Fruit fly (Drosophila melanogaster) whole organism, wandering third instar larva: ENCODE results near the gene CG43083.
A peak's percentile ranks its signal among the peaks of the same experiment; 100 is the strongest.

Experiments used
- Abd-B ChIP-seq: fragments of >200 bp; optimal IDR thresholded peaks from 2 replicates; lab custom pipeline; 2017; ENCODE audit warnings: missing biosample characterization, missing genetic modification characterization
- CG32264 ChIP-seq: fragments of 200-800 bp; sonication (Bioruptor generic); optimal IDR thresholded peaks from 2 replicates; lab custom pipeline; 2016; ENCODE audit warnings: missing biosample characterization, missing genetic modification characterization
- CG9705 ChIP-seq: fragments of 200-800 bp; sonication (Bioruptor generic); optimal IDR thresholded peaks from 2 replicates; lab custom pipeline; 2018; ENCODE audit warnings: missing biosample characterization, mild to moderate bottlenecking, missing genetic modification characterization
- CrebA ChIP-seq: fragments of 200-800 bp; sonication (Bioruptor generic); optimal IDR thresholded peaks from 2 replicates; lab custom pipeline; 2016; ENCODE audit warnings: missing biosample characterization, mild to moderate bottlenecking, missing genetic modification characterization, borderline replicate concordance
- Dfd ChIP-seq: fragments of >200 bp; optimal IDR thresholded peaks from 2 replicates; lab custom pipeline; 2017; ENCODE audit warnings: missing biosample characterization, missing genetic modification characterization
- Dif ChIP-seq: fragments of 200-275, 200-300 bp; sonication (Bioruptor generic); optimal IDR thresholded peaks from 2 replicates; lab custom pipeline; 2018; ENCODE audit warnings: missing biosample characterization, missing genetic modification characterization; ENCODE audit not compliant: partially characterized antibody
- GATAd ChIP-seq: sonication (Bioruptor generic); optimal IDR thresholded peaks from 2 replicates; lab custom pipeline; 2016; ENCODE audit warnings: missing biosample characterization, missing genetic modification characterization
- HLH106 ChIP-seq: fragments of 200-800 bp; optimal IDR thresholded peaks from 3 replicates; lab custom pipeline; 2019; ENCODE audit warnings: missing biosample characterization, mild to moderate bottlenecking, missing genetic modification characterization, moderate library complexity
- Hnf4 ChIP-seq: fragments of 200-800 bp; sonication (Bioruptor generic); optimal IDR thresholded peaks from 2 replicates; lab custom pipeline; 2016; ENCODE audit warnings: missing biosample characterization, mild to moderate bottlenecking, missing genetic modification characterization
- Hr78 ChIP-seq: fragments of >200 bp; optimal IDR thresholded peaks from 2 replicates; lab custom pipeline; 2017; ENCODE audit warnings: missing biosample characterization, missing genetic modification characterization
- Hr83 ChIP-seq: fragments of 200-300 bp; sonication (Bioruptor generic); optimal IDR thresholded peaks from 2 replicates; lab custom pipeline; 2016; ENCODE audit warnings: missing biosample characterization, mild to moderate bottlenecking, missing genetic modification characterization, moderate library complexity; ENCODE audit not compliant: poor library complexity, severe bottlenecking
- Jra ChIP-seq: sonication (Bioruptor generic); optimal IDR thresholded peaks from 2 replicates; lab custom pipeline; 2016; ENCODE audit warnings: missing biosample characterization, missing genetic modification characterization
- Mio ChIP-seq: sonication (Bioruptor generic); optimal IDR thresholded peaks from 2 replicates; lab custom pipeline; 2016; ENCODE audit warnings: missing biosample characterization, missing genetic modification characterization
- Myc ChIP-seq: fragments of >200 bp; optimal IDR thresholded peaks from 2 replicates; lab custom pipeline; 2017
- N ChIP-seq: fragments of >200 bp; optimal IDR thresholded peaks from 2 replicates; lab custom pipeline; 2018; ENCODE audit warnings: missing biosample characterization, missing external identifiers, missing genetic modification characterization
- OdsH ChIP-seq: fragments of 200-800 bp; sonication (Bioruptor generic); optimal IDR thresholded peaks from 2 replicates; lab custom pipeline; 2016; ENCODE audit warnings: missing biosample characterization, mild to moderate bottlenecking, missing genetic modification characterization
- Rel ChIP-seq, 2 experiments: fragments of 200-800 bp; sonication (Bioruptor generic) in 1 of 2; optimal IDR thresholded peaks; 2 replicates in 1 of 2; 3 replicates in 1 of 2; lab custom pipeline; 2016 to 2019; ENCODE audit warnings: mild to moderate bottlenecking in 2 of 2, missing biosample characterization in 2 of 2, missing genetic modification characterization in 2 of 2, moderate library complexity in 1 of 2
- Sp1 ChIP-seq: fragments of 200-800 bp; sonication (Bioruptor generic); optimal IDR thresholded peaks from 3 replicates; lab custom pipeline; 2019; ENCODE audit warnings: missing biosample characterization, mild to moderate bottlenecking, missing genetic modification characterization, moderate library complexity
- Vsx2 ChIP-seq: fragments of 200-300, 225-300 bp; sonication (Bioruptor generic); optimal IDR thresholded peaks from 2 replicates; lab custom pipeline; 2018; ENCODE audit warnings: missing biosample characterization, missing genetic modification characterization; ENCODE audit not compliant: partially characterized antibody
- br ChIP-seq: fragments of 200-800 bp; sonication (Bioruptor generic); optimal IDR thresholded peaks from 2 replicates; lab custom pipeline; 2016; ENCODE audit warnings: missing biosample characterization, missing genetic modification characterization
- brk ChIP-seq: fragments of 200-800 bp; sonication (Bioruptor generic); optimal IDR thresholded peaks from 2 replicates; lab custom pipeline; 2016; ENCODE audit warnings: missing biosample characterization, mild to moderate bottlenecking, missing genetic modification characterization
- dl ChIP-seq, 2 experiments: fragments of 175-275, 200-275 bp in 1 of 2; fragments of 200-275 bp in 1 of 2; sonication (Bioruptor generic); optimal IDR thresholded peaks; lab custom pipeline; 2018; ENCODE audit warnings: mild to moderate bottlenecking in 2 of 2, missing biosample characterization in 2 of 2, missing genetic modification characterization in 2 of 2, moderate library complexity in 2 of 2; ENCODE audit not compliant: partially characterized antibody in 2 of 2, insufficient read depth in 1 of 2
- dmrt93B ChIP-seq: fragments of 200-800 bp; sonication (Bioruptor generic); optimal IDR thresholded peaks from 2 replicates; lab custom pipeline; 2018; ENCODE audit warnings: missing biosample characterization, mild to moderate bottlenecking, missing genetic modification characterization
- dsf ChIP-seq: sonication (Bioruptor generic); optimal IDR thresholded peaks from 2 replicates; lab custom pipeline; 2016; ENCODE audit warnings: missing biosample characterization, missing genetic modification characterization, borderline replicate concordance
- ey ChIP-seq: fragments of 200-800 bp; sonication (Bioruptor generic); optimal IDR thresholded peaks from 2 replicates; lab custom pipeline; 2016; ENCODE audit warnings: missing biosample characterization, missing genetic modification characterization
- foxo ChIP-seq, 2 experiments: fragments of 200-800 bp; sonication (Bioruptor generic); optimal IDR thresholded peaks; 2 replicates in 1 of 2; 3 replicates in 1 of 2; lab custom pipeline; 2016 to 2017; ENCODE audit warnings: missing biosample characterization in 2 of 2, missing genetic modification characterization in 2 of 2
- fru ChIP-seq: fragments of 200-800 bp; sonication (Bioruptor generic); optimal IDR thresholded peaks from 3 replicates; lab custom pipeline; 2016; ENCODE audit warnings: missing biosample characterization, mild to moderate bottlenecking, missing genetic modification characterization
- h ChIP-seq: fragments of 200-800 bp; sonication (Bioruptor generic); optimal IDR thresholded peaks from 3 replicates; lab custom pipeline; 2016; ENCODE audit warnings: missing biosample characterization, mild to moderate bottlenecking, missing genetic modification characterization
- jim ChIP-seq: fragments of 175-275, 200-325 bp; sonication (Bioruptor generic); optimal IDR thresholded peaks from 2 replicates; lab custom pipeline; 2016; ENCODE audit warnings: missing biosample characterization, mild to moderate bottlenecking, missing genetic modification characterization
- lola ChIP-seq: fragments of >200 bp; optimal IDR thresholded peaks from 2 replicates; lab custom pipeline; 2017; ENCODE audit warnings: missing biosample characterization, missing genetic modification characterization
- pan ChIP-seq: fragments of >200 bp; optimal IDR thresholded peaks from 2 replicates; lab custom pipeline; 2017
- psq ChIP-seq: fragments of 200-800 bp; sonication (Bioruptor generic); optimal IDR thresholded peaks from 3 replicates; lab custom pipeline; 2017; ENCODE audit warnings: missing biosample characterization, mild to moderate bottlenecking, missing genetic modification characterization, moderate library complexity
- rgr ChIP-seq: fragments of 200-800 bp; sonication (Bioruptor generic); optimal IDR thresholded peaks from 3 replicates; lab custom pipeline; 2016; ENCODE audit warnings: missing biosample characterization, mild to moderate bottlenecking, missing genetic modification characterization
- sage ChIP-seq: fragments of 200-800 bp; sonication (Bioruptor generic); optimal IDR thresholded peaks from 2 replicates; lab custom pipeline; 2016; ENCODE audit warnings: missing biosample characterization, mild to moderate bottlenecking, missing genetic modification characterization
- sv ChIP-seq: fragments of 200-800 bp; sonication (Bioruptor generic); optimal IDR thresholded peaks from 3 replicates; lab custom pipeline; 2016; ENCODE audit warnings: missing biosample characterization, missing genetic modification characterization
- tai ChIP-seq: sonication (Bioruptor generic); optimal IDR thresholded peaks from 2 replicates; lab custom pipeline; 2016; ENCODE audit warnings: missing biosample characterization, missing genetic modification characterization
- usp ChIP-seq: fragments of >200 bp; optimal IDR thresholded peaks from 2 replicates; lab custom pipeline; 2017; ENCODE audit warnings: missing biosample characterization, missing genetic modification characterization
- woc ChIP-seq: sonication (Bioruptor generic); optimal IDR thresholded peaks from 2 replicates; lab custom pipeline; 2016; ENCODE audit warnings: missing biosample characterization, mild to moderate bottlenecking, missing genetic modification characterization

Gene CG43083

dm6 chr3L:15624097-15624496 lies 24.3 kb upstream of the CG43083 start:
- TF ChIP-seq woc (GFP tag; lab: Kevin White, UChicago) (no peak), Dif (no peak), CrebA (GFP tag; lab: Kevin White, UChicago) (no peak), OdsH (GFP tag; lab: Kevin White, UChicago) (no peak), dsf (GFP tag; lab: Kevin White, UChicago) (no peak), Hr83 (no peak), usp (GFP tag; lab: Kevin White, UChicago) (no peak), psq (GFP tag; lab: Kevin White, UChicago) (no peak), Mio (GFP tag; lab: Kevin White, UChicago) (no peak), CG9705 (GFP tag; lab: Kevin White, UChicago) (no peak), Vsx2 (GFP tag; lab: Kevin White, UChicago) (no peak), br (GFP tag; lab: Kevin White, UChicago) (no peak), Sp1 (GFP tag; lab: Kevin White, UChicago) (no peak), fru (no peak)

- TF ChIP-seq dl (GFP tag; optimal IDR thresholded peaks at IDR 0.05; lab: Kevin White, UChicago; ENCODE audit: insufficient read depth in 1 of 2, partially characterized antibody in 2 of 2), result no peak
- no peak for TF ChIP-seq pan
- no peak for TF ChIP-seq CG9705 (GFP tag; lab: Kevin White, UChicago)
- peak; percentile 11 for TF ChIP-seq Hr83
- peak; percentile 32 for TF ChIP-seq jim (GFP tag; lab: Kevin White, UChicago)
- no peak for TF ChIP-seq sage (GFP tag; lab: Kevin White, UChicago)
- TF ChIP-seq Dif, result peak; percentile 8
- peak; percentile 9 for TF ChIP-seq Rel (GFP tag; optimal IDR thresholded peaks at IDR 0.05; lab: Kevin White, UChicago)
- TF ChIP-seq Rel (tag; optimal IDR thresholded peaks at IDR 0.05; lab: Kevin White, UChicago), result no peak
- TF ChIP-seq brk, result no peak
Observed at dm6 chr3L:15624944-15625610, 23.3 kb upstream of the CG43083 start.

dm6 chr3L:15625676-15626414 lies 22.5 kb upstream of the CG43083 start:
- TF ChIP-seq Rel (GFP tag; optimal IDR thresholded peaks at IDR 0.05; lab: Kevin White, UChicago), result no peak
- TF ChIP-seq Rel (tag; optimal IDR thresholded peaks at IDR 0.05; lab: Kevin White, UChicago), result peak; percentile 51
- peak; percentile 79 for TF ChIP-seq sage (GFP tag; lab: Kevin White, UChicago)
- peak; percentile 78 for TF ChIP-seq woc (GFP tag; lab: Kevin White, UChicago)
- peak; percentile 94 for TF ChIP-seq rgr (GFP tag; lab: Kevin White, UChicago)
- TF ChIP-seq dsf (GFP tag; lab: Kevin White, UChicago), result peak; percentile 35
- TF ChIP-seq Dfd (GFP tag; lab: Kevin White, UChicago), result peak; percentile 51
- peak; percentile 28 for TF ChIP-seq Dif
- TF ChIP-seq br (GFP tag; lab: Kevin White, UChicago), result peak; percentile 61
- TF ChIP-seq Jra (GFP tag; lab: Kevin White, UChicago), result peak; percentile 58
- peak; percentile 96 for TF ChIP-seq OdsH (GFP tag; lab: Kevin White, UChicago)
- peak; percentile 29 to 98 for TF ChIP-seq foxo (GFP tag; optimal IDR thresholded peaks at IDR 0.05; lab: Kevin White, UChicago)
- peak; percentile 84 for TF ChIP-seq ey (GFP tag; lab: Kevin White, UChicago)
- no peak for TF ChIP-seq pan
- TF ChIP-seq usp (GFP tag; lab: Kevin White, UChicago), result no peak
- TF ChIP-seq HLH106, result peak; percentile 98
- TF ChIP-seq lola (GFP tag; lab: Kevin White, UChicago), result no peak
- TF ChIP-seq tai (GFP tag; lab: Kevin White, UChicago), result peak; percentile 43
- TF ChIP-seq Hr83, result peak; percentile 86
- TF ChIP-seq brk, result peak; percentile 77
- peak; percentile 22 for TF ChIP-seq CrebA (GFP tag; lab: Kevin White, UChicago)
- peak; percentile 85 for TF ChIP-seq CG9705 (GFP tag; lab: Kevin White, UChicago)
- peak; percentile 95 for TF ChIP-seq dmrt93B (GFP tag; lab: Kevin White, UChicago)
- no peak for TF ChIP-seq jim (GFP tag; lab: Kevin White, UChicago)
- peak; percentile 94 for TF ChIP-seq h (GFP tag; lab: Kevin White, UChicago)
- no peak for TF ChIP-seq Hr78 (GFP tag; lab: Kevin White, UChicago)
- TF ChIP-seq Vsx2 (GFP tag; lab: Kevin White, UChicago), result peak; percentile 42
- peak; percentile 78 for TF ChIP-seq Hnf4
- peak; percentile 97 for TF ChIP-seq Sp1 (GFP tag; lab: Kevin White, UChicago)
- no peak for TF ChIP-seq GATAd
- peak; percentile 9 for TF ChIP-seq CG32264 (GFP tag; lab: Kevin White, UChicago)
- TF ChIP-seq Mio (GFP tag; lab: Kevin White, UChicago), result no peak
- TF ChIP-seq dl (GFP tag; optimal IDR thresholded peaks at IDR 0.05; lab: Kevin White, UChicago; ENCODE audit: insufficient read depth in 1 of 2, partially characterized antibody in 2 of 2), result peak; percentile 8 to 42
- no peak for TF ChIP-seq Abd-B
- no peak for TF ChIP-seq N (GFP tag; lab: Kevin White, UChicago)
- TF ChIP-seq Myc (lab: Kevin White, UChicago), result no peak
- peak; percentile 92 for TF ChIP-seq fru
- TF ChIP-seq psq (GFP tag; lab: Kevin White, UChicago), result peak; percentile 97
- peak; percentile 79 for TF ChIP-seq sv (GFP tag; lab: Kevin White, UChicago)
